Fruit fly (Drosophila melanogaster) whole organism, prepupa: ENCODE measurements around the gene CG14434.
A peak's percentile ranks its signal among the peaks of the same experiment; 100 is the strongest.

Source experiments
- Blimp-1 ChIP-seq: fragments of 200-800 bp; sonication (Bioruptor generic); optimal IDR thresholded peaks from 3 replicates; lab custom pipeline; 2017; ENCODE audit warnings: missing biosample characterization, missing genetic modification characterization, mild to moderate bottlenecking, moderate library complexity, missing genetic modification reagents
- CG10631 ChIP-seq: fragments of 200-800 bp; sonication (Bioruptor generic); optimal IDR thresholded peaks from 2 replicates; lab custom pipeline; 2016; ENCODE audit warnings: missing biosample characterization, missing genetic modification characterization
- CG10669 ChIP-seq: fragments of 200-800 bp; sonication (Bioruptor generic); optimal IDR thresholded peaks from 3 replicates; lab custom pipeline; 2018; ENCODE audit warnings: missing biosample characterization, mild to moderate bottlenecking, missing genetic modification characterization, moderate library complexity
- CG11294 ChIP-seq: fragments of 200-800 bp; sonication (Bioruptor generic); IDR thresholded peaks from 2 replicates; pipeline ENCODE4 v1.3.6; 2022; ENCODE audit warnings: missing biosample characterization, missing genetic modification characterization
- CG11762 ChIP-seq: fragments of 200-800 bp; sonication (Bioruptor generic); optimal IDR thresholded peaks from 3 replicates; lab custom pipeline; 2016; ENCODE audit warnings: missing biosample characterization, missing genetic modification characterization; ENCODE audit not compliant: insufficient read depth
- CG15336 ChIP-seq: fragments of 200-800 bp; sonication (Bioruptor generic); IDR thresholded peaks from 2 replicates; pipeline ENCODE4 v1.3.6; 2022; ENCODE audit warnings: missing biosample characterization, missing genetic modification characterization
- CG16779 ChIP-seq: fragments of 200-800 bp; sonication (Bioruptor generic); optimal IDR thresholded peaks from 3 replicates; lab custom pipeline; 2017; ENCODE audit warnings: missing biosample characterization, mild to moderate bottlenecking, missing genetic modification characterization
- CG3032 ChIP-seq: fragments of 200-800 bp; optimal IDR thresholded peaks from 2 replicates; lab custom pipeline; 2019; ENCODE audit warnings: missing biosample characterization, mild to moderate bottlenecking, missing genetic modification characterization, moderate library complexity
- CG31627 ChIP-seq: fragments of 200-800 bp; sonication (Bioruptor generic); optimal IDR thresholded peaks from 3 replicates; lab custom pipeline; 2016; ENCODE audit warnings: missing biosample characterization, missing genetic modification characterization
- CG34406 ChIP-seq: fragments of 200-800 bp; sonication (Bioruptor generic); optimal IDR thresholded peaks from 3 replicates; lab custom pipeline; 2016; ENCODE audit warnings: missing biosample characterization, missing genetic modification characterization
- CG3919 ChIP-seq: fragments of 200-800 bp; sonication (Bioruptor generic); optimal IDR thresholded peaks from 3 replicates; lab custom pipeline; 2016; ENCODE audit warnings: missing biosample characterization, missing genetic modification characterization
- CG4318 ChIP-seq: fragments of 200-800 bp; sonication (Bioruptor generic); optimal IDR thresholded peaks from 3 replicates; lab custom pipeline; 2017; ENCODE audit warnings: missing biosample characterization, mild to moderate bottlenecking, missing genetic modification characterization
- CG6163 ChIP-seq: fragments of 200-800 bp; sonication (Bioruptor generic); IDR thresholded peaks from 3 replicates; pipeline ENCODE4 v1.3.6; 2022; ENCODE audit warnings: missing biosample characterization, missing genetic modification characterization
- CG6276 ChIP-seq: fragments of 200-800 bp; sonication (Bioruptor generic); optimal IDR thresholded peaks from 2 replicates; lab custom pipeline; 2017; ENCODE audit warnings: missing biosample characterization, mild to moderate bottlenecking, missing genetic modification characterization
- CG6792 ChIP-seq: fragments of 200-800 bp; sonication (Bioruptor generic); optimal IDR thresholded peaks from 3 replicates; lab custom pipeline; 2016; ENCODE audit warnings: missing biosample characterization, missing genetic modification characterization
- CG6854 ChIP-seq: fragments of 200-800 bp; sonication (Bioruptor generic); optimal IDR thresholded peaks from 2 replicates; lab custom pipeline; 2017; ENCODE audit warnings: missing biosample characterization, mild to moderate bottlenecking, missing genetic modification characterization
- CG7368 ChIP-seq: fragments of 200-800 bp; sonication (Bioruptor generic); optimal IDR thresholded peaks from 3 replicates; lab custom pipeline; 2016; ENCODE audit warnings: missing biosample characterization, missing genetic modification characterization
- CG8119 ChIP-seq: fragments of 200-800 bp; sonication (Bioruptor generic); IDR thresholded peaks from 3 replicates; pipeline ENCODE4 v1.3.6; 2022; ENCODE audit warnings: missing biosample characterization, missing genetic modification characterization
- CG8319 ChIP-seq: fragments of 200-800 bp; sonication (Bioruptor generic); optimal IDR thresholded peaks from 3 replicates; lab custom pipeline; 2016; ENCODE audit warnings: missing biosample characterization, missing genetic modification characterization
- CG8632 ChIP-seq: fragments of 200-800 bp; sonication (Bioruptor generic); optimal IDR thresholded peaks from 3 replicates; lab custom pipeline; 2016; ENCODE audit warnings: missing biosample characterization, missing genetic modification characterization
- Eip75B ChIP-seq: fragments of 200-800 bp; sonication (Bioruptor generic); optimal IDR thresholded peaks from 3 replicates; lab custom pipeline; 2016; ENCODE audit warnings: missing biosample characterization, missing genetic modification characterization
- Eip78C ChIP-seq: fragments of 200-800 bp; sonication (Bioruptor generic); peaks from one replicate; lab custom pipeline; 2016; ENCODE audit warnings: missing biosample characterization, missing genetic modification characterization
- Eip93F ChIP-seq: fragments of 200-800 bp; sonication (Bioruptor generic); optimal IDR thresholded peaks from 2 replicates; lab custom pipeline; 2016; ENCODE audit warnings: missing biosample characterization, mild to moderate bottlenecking, missing genetic modification characterization
- Ets21C ChIP-seq: fragments of 200-800 bp; sonication (Bioruptor generic); optimal IDR thresholded peaks from 3 replicates; lab custom pipeline; 2016; ENCODE audit warnings: missing biosample characterization, missing genetic modification characterization
- Gug ChIP-seq: fragments of 200-800 bp; sonication (Bioruptor generic); IDR thresholded peaks from 2 replicates; pipeline ENCODE4 v1.3.6; 2022; ENCODE audit warnings: missing biosample characterization, missing genetic modification characterization
- Hr39 ChIP-seq: fragments of 200-800 bp; sonication (Bioruptor generic); optimal IDR thresholded peaks from 2 replicates; lab custom pipeline; 2016; ENCODE audit warnings: missing biosample characterization, missing genetic modification characterization
- Hr4 ChIP-seq: fragments of 200-800 bp; sonication (Bioruptor generic); optimal IDR thresholded peaks from 3 replicates; lab custom pipeline; 2016; ENCODE audit warnings: missing biosample characterization, missing genetic modification characterization
- Lpt ChIP-seq: fragments of 200-800 bp; sonication (Bioruptor generic); optimal IDR thresholded peaks from 3 replicates; lab custom pipeline; 2016; ENCODE audit warnings: missing biosample characterization, missing genetic modification characterization
- OdsH ChIP-seq: fragments of 200-800 bp; sonication (Bioruptor generic); optimal IDR thresholded peaks from 3 replicates; lab custom pipeline; 2016; ENCODE audit warnings: missing biosample characterization, missing genetic modification characterization
- Smox ChIP-seq: fragments of 200-800 bp; sonication (Bioruptor generic); optimal IDR thresholded peaks from 3 replicates; lab custom pipeline; 2016; ENCODE audit warnings: missing biosample characterization, missing genetic modification characterization
- Sox102F ChIP-seq: fragments of 200-800 bp; sonication (Bioruptor generic); optimal IDR thresholded peaks from 2 replicates; lab custom pipeline; 2016; ENCODE audit warnings: missing biosample characterization, mild to moderate bottlenecking, missing genetic modification characterization
- Sox14 ChIP-seq: fragments of 200-800 bp; sonication (Bioruptor generic); optimal IDR thresholded peaks from 3 replicates; lab custom pipeline; 2016; ENCODE audit warnings: missing biosample characterization, missing genetic modification characterization
- Sox15 ChIP-seq: fragments of 200-800 bp; sonication (Bioruptor generic); optimal IDR thresholded peaks from 3 replicates; lab custom pipeline; 2016; ENCODE audit warnings: missing biosample characterization, missing genetic modification characterization
- achi ChIP-seq: fragments of 200-800 bp; sonication (Bioruptor generic); optimal IDR thresholded peaks from 3 replicates; lab custom pipeline; 2016; ENCODE audit warnings: missing biosample characterization, missing genetic modification characterization
- acj6 ChIP-seq: fragments of 200-800 bp; sonication (Bioruptor generic); optimal IDR thresholded peaks from 3 replicates; lab custom pipeline; 2016; ENCODE audit warnings: missing biosample characterization, missing genetic modification characterization
- dac ChIP-seq: fragments of 200-800 bp; sonication (Bioruptor generic); optimal IDR thresholded peaks from 2 replicates; lab custom pipeline; 2017; ENCODE audit warnings: missing biosample characterization, mild to moderate bottlenecking, missing genetic modification characterization
- dsx ChIP-seq: fragments of 200-800 bp; optimal IDR thresholded peaks from 3 replicates; lab custom pipeline; 2019; ENCODE audit warnings: missing biosample characterization, mild to moderate bottlenecking, missing genetic modification characterization, moderate library complexity; ENCODE audit not compliant: poor library complexity, severe bottlenecking
- eg ChIP-seq: fragments of 200-800 bp; sonication (Bioruptor generic); IDR thresholded peaks from 3 replicates; pipeline ENCODE4 v1.3.6; 2022; ENCODE audit warnings: missing biosample characterization, missing genetic modification characterization
- esn ChIP-seq: fragments of 200-800 bp; sonication (Bioruptor generic); optimal IDR thresholded peaks from 2 replicates; lab custom pipeline; 2016; ENCODE audit warnings: missing biosample characterization, mild to moderate bottlenecking, missing genetic modification characterization, moderate library complexity
- fd59A ChIP-seq: fragments of 200-800 bp; sonication (Bioruptor generic); optimal IDR thresholded peaks from 2 replicates; lab custom pipeline; 2017; ENCODE audit warnings: missing biosample characterization, mild to moderate bottlenecking, missing genetic modification characterization, missing genetic modification reagents
- fd85E ChIP-seq: fragments of 200-800 bp; sonication (Bioruptor generic); optimal IDR thresholded peaks from 3 replicates; lab custom pipeline; 2016; ENCODE audit warnings: missing biosample characterization, missing genetic modification characterization
- fkh ChIP-seq: fragments of 200-800 bp; sonication (Bioruptor generic); optimal IDR thresholded peaks from 3 replicates; lab custom pipeline; 2017; ENCODE audit warnings: missing biosample characterization, mild to moderate bottlenecking, missing genetic modification characterization, moderate library complexity
- lz ChIP-seq: fragments of 200-800 bp; sonication (Bioruptor generic); optimal IDR thresholded peaks from 3 replicates; lab custom pipeline; 2016; ENCODE audit warnings: missing biosample characterization, missing genetic modification characterization
- net ChIP-seq: fragments of 200-800 bp; sonication (Bioruptor generic); optimal IDR thresholded peaks from 3 replicates; lab custom pipeline; 2016; ENCODE audit warnings: missing biosample characterization, missing genetic modification characterization
- salr ChIP-seq, 2 experiments: fragments of 200-800 bp; sonication (Bioruptor generic); optimal IDR thresholded peaks; 3 replicates each; lab custom pipeline; 2016 to 2018; ENCODE audit warnings: missing biosample characterization in 2 of 2, missing genetic modification characterization in 2 of 2, mild to moderate bottlenecking in 1 of 2
- spab ChIP-seq: fragments of 200-800 bp; sonication (Bioruptor generic); optimal IDR thresholded peaks from 2 replicates; lab custom pipeline; 2017; ENCODE audit warnings: missing biosample characterization, mild to moderate bottlenecking, missing genetic modification characterization, missing genetic modification reagents
- ss ChIP-seq, 2 experiments: fragments of 200-800 bp; sonication (Bioruptor generic); optimal IDR thresholded peaks; 2 replicates in 1 of 2; 3 replicates in 1 of 2; lab custom pipeline; 2017 to 2018; ENCODE audit warnings: mild to moderate bottlenecking in 2 of 2, missing biosample characterization in 2 of 2, missing genetic modification characterization in 2 of 2, moderate library complexity in 1 of 2
- svp ChIP-seq: fragments of 200-800 bp; sonication (Bioruptor generic); peaks from one replicate; lab custom pipeline; 2016; ENCODE audit warnings: missing biosample characterization, missing genetic modification characterization
- vri ChIP-seq: fragments of 200-800 bp; sonication (Bioruptor generic); optimal IDR thresholded peaks from 3 replicates; lab custom pipeline; 2016; ENCODE audit warnings: missing biosample characterization, mild to moderate bottlenecking, missing genetic modification characterization

CG14434 gene

dm6 chrX:6854563-6854962, 12.4 kb downstream of the CG14434 start (continued):
- TF ChIP-seq salr (GFP tag; optimal IDR thresholded peaks at IDR 0.05; lab: Kevin White, UChicago) (peak; percentile 42 to 67), CG3919 (peak; percentile 78), ss (GFP tag; optimal IDR thresholded peaks at IDR 0.05; lab: Kevin White, UChicago) (peak; percentile 52), Lpt (GFP tag; lab: Kevin White, UChicago) (peak; percentile 67), Blimp-1 (GFP tag; lab: Kevin White, UChicago) (no peak), CG15336 (GFP tag; lab: Robert Waterston, UW) (peak; percentile 93), eg (GFP tag; lab: Robert Waterston, UW) (peak; percentile 92), svp (GFP tag; lab: Kevin White, UChicago) (peak; percentile 50), CG8632 (GFP tag; lab: Kevin White, UChicago) (peak; percentile 67), CG10631 (GFP tag; lab: Kevin White, UChicago) (peak; percentile 67), acj6 (GFP tag; lab: Kevin White, UChicago) (peak; percentile 74), vri (GFP tag; lab: Kevin White, UChicago) (peak; percentile 57), Ets21C (peak; percentile 25), CG8319 (GFP tag; lab: Kevin White, UChicago) (peak; percentile 6), CG31627 (GFP tag; lab: Kevin White, UChicago) (peak; percentile 50), dsx (peak; percentile 56), CG6854 (GFP tag; lab: Kevin White, UChicago) (no peak), CG4318 (GFP tag; lab: Kevin White, UChicago) (peak; percentile 80), Eip75B (peak; percentile 74), Gug (peak; percentile 73), Hr39 (GFP tag; lab: Kevin White, UChicago) (peak; percentile 43), lz (GFP tag; lab: Kevin White, UChicago) (peak; percentile 78), dac (GFP tag; lab: Kevin White, UChicago) (peak; percentile 76), Eip78C (GFP tag; lab: Kevin White, UChicago) (peak; percentile 89), OdsH (GFP tag; lab: Kevin White, UChicago) (peak; percentile 79), spab (GFP tag; lab: Kevin White, UChicago) (peak; percentile 58), net (GFP tag; lab: Kevin White, UChicago) (peak; percentile 74), CG6276 (peak; percentile 90), fkh (GFP tag; lab: Kevin White, UChicago) (peak; percentile 32), CG16779 (peak; percentile 69), achi (GFP tag; lab: Kevin White, UChicago) (peak; percentile 78)

- no peak for TF ChIP-seq CG10669 (GFP tag; lab: Kevin White, UChicago)
- TF ChIP-seq Sox15 (GFP tag; lab: Kevin White, UChicago): no peak
- no peak for TF ChIP-seq Hr39 (GFP tag; lab: Kevin White, UChicago)
- TF ChIP-seq Sox14: no peak
- TF ChIP-seq CG31627 (GFP tag; lab: Kevin White, UChicago): no peak
- TF ChIP-seq acj6 (GFP tag; lab: Kevin White, UChicago): no peak
- no peak for TF ChIP-seq Eip93F (GFP tag; lab: Kevin White, UChicago)
- peak; percentile 31; the same call in 1 of the 2 replicates for TF ChIP-seq Gug
- no peak for TF ChIP-seq fd59A (GFP tag; lab: Kevin White, UChicago)
- TF ChIP-seq CG11762: no peak
- TF ChIP-seq Hr4 (GFP tag; lab: Kevin White, UChicago): no peak
- peak in 1 of 2 experiments; percentile 23 for TF ChIP-seq salr (GFP tag; optimal IDR thresholded peaks at IDR 0.05; lab: Kevin White, UChicago)
- no peak for TF ChIP-seq CG11294 (GFP tag; lab: Robert Waterston, UW)
- TF ChIP-seq eg (GFP tag; lab: Robert Waterston, UW): 0 out of 3 replicates have a peak, but pooled peaks have one; percentile 17
- TF ChIP-seq CG3032 (tag; lab: Kevin White, UChicago): no peak
- no peak for TF ChIP-seq CG6792 (GFP tag; lab: Kevin White, UChicago)
- TF ChIP-seq CG10631 (GFP tag; lab: Kevin White, UChicago): no peak
- TF ChIP-seq CG34406: no peak
- TF ChIP-seq CG6854 (GFP tag; lab: Kevin White, UChicago): peak; percentile 11
- TF ChIP-seq fkh (GFP tag; lab: Kevin White, UChicago): peak; percentile 43
- TF ChIP-seq CG7368 (GFP tag; lab: Kevin White, UChicago): no peak
- TF ChIP-seq Smox (GFP tag; lab: Kevin White, UChicago): no peak
- TF ChIP-seq Lpt (GFP tag; lab: Kevin White, UChicago): no peak
- TF ChIP-seq Sox102F: peak; percentile 6
- peak; percentile 69 for TF ChIP-seq Eip78C (GFP tag; lab: Kevin White, UChicago)
- 0 out of 3 replicates have a peak, but pooled peaks have one; percentile 47 for TF ChIP-seq CG6163 (GFP tag; lab: Robert Waterston, UW)
- peak; percentile 52; the same call in 2 of the 3 replicates for TF ChIP-seq CG8119 (GFP tag; lab: Robert Waterston, UW)
- TF ChIP-seq fd85E (GFP tag; lab: Kevin White, UChicago): no peak
- no peak for TF ChIP-seq dac (GFP tag; lab: Kevin White, UChicago)
- peak; percentile 20 for TF ChIP-seq CG6276
- peak; percentile 30; the same call in 1 of the 2 replicates for TF ChIP-seq CG15336 (GFP tag; lab: Robert Waterston, UW)
- no peak for TF ChIP-seq esn (GFP tag; lab: Kevin White, UChicago)
These were observed 13.6 kb downstream of the CG14434 start for dm6 chrX:6853384-6853783.
